Worm (Caenorhabditis elegans) whole organism, midembryonic: ENCODE results near the gene str-252.

Source experiments
- T22C8.4 ChIP-seq: fragments of 200-800 bp; sonication (Bioruptor generic); IDR thresholded peaks from 2 replicates; pipeline ENCODE4 v1.3.6; 2022; ENCODE audit warnings: missing genetic modification characterization, missing compliant biosample characterization
- cog-1 ChIP-seq: sonication (generic microtip); optimal IDR thresholded peaks from 2 replicates; lab custom pipeline; 2016; ENCODE audit warnings: missing genetic modification characterization, missing compliant biosample characterization
- flt-1 ChIP-seq: fragments of 200-800 bp; sonication (Bioruptor generic); IDR thresholded peaks from 2 replicates; pipeline ENCODE4 v1.3.6; 2022; ENCODE audit warnings: missing genetic modification characterization, missing compliant biosample characterization
- klf-2 ChIP-seq: fragments of 200-800 bp; sonication (Bioruptor generic); conservative IDR thresholded peaks from 2 replicates; pipeline ENCODE4 v1.3.6; 2022; ENCODE audit warnings: missing genetic modification reagents, missing genetic modification characterization, missing compliant biosample characterization
- med-1 ChIP-seq: sonication (generic microtip); optimal IDR thresholded peaks from 2 replicates; lab custom pipeline; 2017; ENCODE audit warnings: missing genetic modification characterization, mild to moderate bottlenecking, missing compliant biosample characterization, antibody characterized with exemption, missing genetic modification reagents; ENCODE audit not compliant: insufficient read depth
- tab-1 ChIP-seq: fragments of 200-800 bp; sonication (Bioruptor generic); IDR thresholded peaks from 2 replicates; pipeline ENCODE4 v1.3.6; 2022; ENCODE audit warnings: missing genetic modification characterization, missing compliant biosample characterization
- ztf-29 ChIP-seq: fragments of 200-800 bp; sonication (Bioruptor generic); IDR thresholded peaks from 2 replicates; pipeline ENCODE4 v1.3.6; 2022; ENCODE audit warnings: missing genetic modification reagents, missing genetic modification characterization, missing compliant biosample characterization

DNA sequence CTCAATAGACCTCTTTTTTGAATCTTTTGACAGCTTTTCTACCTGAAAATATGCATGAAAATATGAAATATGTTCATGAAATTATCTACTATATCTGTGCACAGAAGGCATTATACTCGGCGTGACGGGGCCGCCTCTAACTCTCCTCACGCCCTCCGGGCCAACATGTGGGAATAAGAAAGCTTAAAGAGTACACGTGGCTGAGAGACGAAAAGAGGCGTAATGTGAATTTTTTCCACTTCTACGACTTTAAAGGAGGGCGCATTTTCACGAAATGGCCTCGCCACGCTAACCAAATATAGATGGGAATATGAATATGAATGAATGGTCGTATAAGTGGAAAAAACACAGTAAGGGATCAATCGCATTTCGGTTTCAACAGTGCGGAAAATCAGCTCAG is 41.4 kb downstream of the str-252 start:
- TF ChIP-seq flt-1 (GFP tag; lab: Robert Waterston, UW) (no peak), cog-1 (no peak), tab-1 (no peak), med-1 (GFP tag; lab: Kevin White, UChicago) (no peak), klf-2 (GFP tag; lab: Robert Waterston, UW) (no peak), ztf-29 (GFP tag; lab: Robert Waterston, UW) (no peak), T22C8.4 (no peak)
